Worm (Caenorhabditis elegans) whole organism, L4/young adult: ENCODE results near the gene sqv-6.
A peak's percentile ranks its signal among the peaks of the same experiment; 100 is the strongest.

Experiments used
- W03F9.2 ChIP-seq: fragments of 150-350 bp; optimal IDR thresholded peaks from 2 replicates; lab custom pipeline; 2014; ENCODE audit warnings: missing biosample characterization, missing genetic modification characterization
- dao-5 ChIP-seq: sonication (generic microtip); optimal IDR thresholded peaks from 2 replicates; lab custom pipeline; 2016; ENCODE audit warnings: missing genotype, missing genetic modification characterization, moderate library complexity, missing compliant biosample characterization
- him-1 ChIP-seq: sonication (generic microtip); optimal IDR thresholded peaks from 2 replicates; lab custom pipeline; 2016; ENCODE audit warnings: missing genotype, missing genetic modification reagents, missing genetic modification characterization, missing compliant biosample characterization

sqv-6 gene

DNA sequence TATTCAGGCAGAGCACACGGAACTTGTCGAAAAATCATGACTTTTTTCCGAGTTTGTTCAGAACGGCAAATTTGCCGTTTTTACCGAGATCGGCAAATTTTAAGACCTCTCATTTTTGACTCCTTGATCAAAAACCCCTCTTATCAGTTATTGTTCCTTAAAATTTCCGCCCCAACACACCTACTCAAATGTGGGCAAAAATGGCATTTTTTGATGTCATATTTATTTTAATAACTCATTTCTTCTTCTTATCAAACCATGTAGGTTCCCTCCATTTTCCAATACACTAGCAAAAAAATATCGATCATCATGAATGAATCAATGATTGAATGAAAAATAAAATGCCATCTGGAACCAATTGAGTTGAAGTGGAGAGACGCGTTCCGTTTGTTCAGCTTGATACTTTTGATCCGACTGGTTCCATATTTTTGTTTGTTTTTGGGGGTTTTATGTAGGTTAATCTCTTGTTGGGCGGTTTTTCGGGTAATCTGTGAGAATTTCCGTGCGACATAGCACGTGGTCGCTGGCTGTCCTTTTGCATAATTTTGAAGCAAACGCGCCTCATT lies 12.0 kb upstream of the sqv-6 start:
- TF ChIP-seq dao-5 (tag; lab: Kevin White, UChicago): no peak
- TF ChIP-seq him-1 (tag; lab: Kevin White, UChicago): no peak
- TF ChIP-seq W03F9.2 (tag; lab: Kevin White, UChicago): no peak

ce11 chrV:975184-975583 lies 10.6 kb upstream of the sqv-6 start:
- TF ChIP-seq W03F9.2 (tag; lab: Kevin White, UChicago) (no peak), dao-5 (tag; lab: Kevin White, UChicago) (no peak), him-1 (tag; lab: Kevin White, UChicago) (peak; percentile 79)

- TF ChIP-seq W03F9.2 (tag; lab: Kevin White, UChicago) (no peak), him-1 (tag; lab: Kevin White, UChicago) (no peak), dao-5 (tag; lab: Kevin White, UChicago) (no peak)
Observed at ce11 chrV:969005-969562, 4.5 kb upstream of the sqv-6 start.

ce11 chrV:966164-966563 lies 1.6 kb upstream of the sqv-6 start:
- TF ChIP-seq him-1 (tag; lab: Kevin White, UChicago): no peak
- TF ChIP-seq W03F9.2 (tag; lab: Kevin White, UChicago): no peak
- TF ChIP-seq dao-5 (tag; lab: Kevin White, UChicago): no peak

ce11 chrV:949760-950159 lies 14.8 kb downstream of the sqv-6 start, which contains the start of gene Y50D4C.6:
Y50D4C.6 (minus strand) TSS chrV:949860.
- no peak for TF ChIP-seq dao-5 (tag; lab: Kevin White, UChicago)
- TF ChIP-seq W03F9.2 (tag; lab: Kevin White, UChicago): no peak
- no peak for TF ChIP-seq him-1 (tag; lab: Kevin White, UChicago)

DNA sequence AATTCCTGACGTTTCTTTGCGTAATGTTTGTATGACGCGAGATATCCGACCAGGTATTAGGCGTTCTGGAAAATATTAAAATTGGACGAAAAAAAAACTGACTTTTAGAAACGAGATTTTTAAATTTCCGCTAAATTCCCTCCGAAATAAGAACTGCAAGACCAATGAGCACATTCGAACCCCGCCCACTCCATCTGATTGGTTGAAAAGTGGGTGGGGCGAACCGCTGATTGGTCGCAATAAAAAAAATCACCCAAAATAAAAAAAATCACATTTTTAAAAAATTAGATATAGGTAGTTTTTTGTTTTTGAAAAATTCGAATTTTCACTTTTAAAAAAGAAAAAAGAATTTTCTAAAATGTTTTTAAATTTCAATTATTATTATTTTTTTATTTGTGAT lies 15.5 kb downstream of the sqv-6 start:
- TF ChIP-seq W03F9.2 (tag; lab: Kevin White, UChicago): no peak
- TF ChIP-seq dao-5 (tag; lab: Kevin White, UChicago): no peak
- TF ChIP-seq him-1 (tag; lab: Kevin White, UChicago): no peak

DNA sequence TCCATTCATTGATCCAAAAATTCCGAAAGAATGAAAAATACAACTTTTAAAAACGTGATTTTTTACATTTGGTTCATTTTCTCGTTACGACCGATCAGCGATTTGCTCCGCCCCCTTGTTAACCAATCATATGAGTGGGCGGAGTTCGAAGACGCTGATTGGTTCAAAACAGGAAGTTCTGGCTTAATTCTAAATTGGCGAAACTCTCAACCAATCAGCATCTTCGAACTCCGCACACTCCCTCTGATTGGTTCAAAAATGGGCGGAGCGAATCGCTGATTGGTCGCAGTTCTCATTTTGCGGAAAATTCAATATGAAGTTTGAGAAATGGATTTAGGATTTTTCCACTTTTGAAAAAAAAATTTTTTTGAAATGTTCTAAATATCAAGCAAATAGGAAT lies 18.8 kb downstream of the sqv-6 start:
- TF ChIP-seq W03F9.2 (tag; lab: Kevin White, UChicago) (no peak), dao-5 (tag; lab: Kevin White, UChicago) (no peak), him-1 (tag; lab: Kevin White, UChicago) (no peak)

- TF ChIP-seq dao-5 (tag; lab: Kevin White, UChicago) (no peak), him-1 (tag; lab: Kevin White, UChicago) (no peak), W03F9.2 (tag; lab: Kevin White, UChicago) (no peak)
Observed at ce11 chrV:945144-945543, 19.4 kb downstream of the sqv-6 start, which contains the start of gene Y50D4C.3. Y50D4C.3 (minus strand) TSS chrV:945244.

- TF ChIP-seq dao-5 (tag; lab: Kevin White, UChicago) (no peak), him-1 (tag; lab: Kevin White, UChicago) (no peak), W03F9.2 (tag; lab: Kevin White, UChicago) (no peak)
Observed at ce11 chrV:942556-942955, 22.0 kb downstream of the sqv-6 start.

- TF ChIP-seq him-1 (tag; lab: Kevin White, UChicago) (no peak), dao-5 (tag; lab: Kevin White, UChicago) (no peak), W03F9.2 (tag; lab: Kevin White, UChicago) (no peak)
Observed at ce11 chrV:939341-939740, 25.2 kb downstream of the sqv-6 start.

- no peak for TF ChIP-seq him-1 (tag; lab: Kevin White, UChicago)
- TF ChIP-seq dao-5 (tag; lab: Kevin White, UChicago): no peak
- TF ChIP-seq W03F9.2 (tag; lab: Kevin White, UChicago): no peak
Observed at ce11 chrV:917488-917887, 47.1 kb downstream of the sqv-6 start, which contains the start of gene H24K24.2. H24K24.2 (plus strand) TSS chrV:917788.

ce11 chrV:915716-916115 lies 48.9 kb downstream of the sqv-6 start:
- TF ChIP-seq W03F9.2 (tag; lab: Kevin White, UChicago) (no peak), dao-5 (tag; lab: Kevin White, UChicago) (no peak), him-1 (tag; lab: Kevin White, UChicago) (no peak)

DNA sequence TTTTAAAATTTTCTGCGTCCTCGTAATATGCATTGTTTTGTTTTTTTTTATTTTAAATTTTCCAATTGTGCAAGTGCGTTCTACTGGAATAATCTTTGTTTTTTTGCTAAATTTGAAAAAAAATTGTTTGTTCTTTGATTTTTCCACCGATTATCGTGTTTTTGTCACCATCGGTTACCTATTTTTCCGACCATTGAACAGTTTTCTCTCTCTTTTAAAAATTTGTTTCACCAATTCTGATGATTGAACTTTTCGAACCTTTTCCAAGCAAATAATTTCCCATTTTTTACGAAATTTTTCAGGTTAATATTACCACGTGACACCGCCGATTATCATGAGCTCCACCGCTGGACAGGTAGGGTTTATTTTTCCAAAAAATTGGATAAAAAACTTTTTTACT lies 53.1 kb downstream of the sqv-6 start, which contains the start of gene adh-5:
TSS of gene adh-5 (plus strand) at position 301 of the 400 bp plus-strand sequence.
- TF ChIP-seq him-1 (tag; lab: Kevin White, UChicago): no peak
- TF ChIP-seq dao-5 (tag; lab: Kevin White, UChicago): no peak
- no peak for TF ChIP-seq W03F9.2 (tag; lab: Kevin White, UChicago)

ce11 chrV:910588-910987 lies 54.0 kb downstream of the sqv-6 start:
- TF ChIP-seq W03F9.2 (tag; lab: Kevin White, UChicago) (no peak), dao-5 (tag; lab: Kevin White, UChicago) (no peak), him-1 (tag; lab: Kevin White, UChicago) (no peak)
